Fruit fly (Drosophila melanogaster): Measurements from ENCODE around the gene CG44325.

CG44325 gene

DNA sequence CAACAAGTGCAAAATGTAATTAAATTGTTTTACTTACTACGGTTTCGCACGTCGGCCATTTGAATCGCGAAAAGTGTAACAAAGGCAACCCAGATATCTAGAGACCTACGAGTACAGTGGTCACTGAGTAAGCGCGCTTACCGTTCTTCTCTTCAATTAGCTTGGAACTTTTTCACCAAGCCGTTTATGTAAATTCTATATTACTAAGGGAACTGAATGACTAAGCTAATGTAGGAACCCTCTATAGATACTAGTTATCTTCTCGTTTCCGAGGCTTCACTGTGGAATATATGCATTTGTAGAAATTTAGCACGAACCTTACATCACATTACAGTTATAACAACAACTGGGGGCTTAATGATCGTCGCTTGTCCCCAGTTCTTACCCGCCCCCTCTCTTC is 31.3 kb downstream of the CG44325 start (continued):
- TF ChIP-seq schlank (tag; optimal IDR thresholded peaks at IDR 0.05) (no peak), MBD-R2 (GFP tag; IDR thresholded peaks at IDR 0.05) (no peak), CG2120 (GFP tag; optimal IDR thresholded peaks at IDR 0.05) (no peak), hkb (optimal IDR thresholded peaks at IDR 0.05) (no peak), hkb (GFP tag; IDR thresholded peaks at IDR 0.05) (peak; percentile 40; the same call in 1 of the 2 replicates), CG6689 (GFP tag; IDR thresholded peaks at IDR 0.05) (peak; percentile 36; the same call in 1 of the 2 replicates), Chrac-16 (GFP tag; optimal IDR thresholded peaks at IDR 0.05) (peak; percentile 15), H2.0 (GFP tag; IDR thresholded peaks at IDR 0.05) (peak; percentile 37; the same call in 1 of the 2 replicates), tgo (GFP tag; IDR thresholded peaks at IDR 0.05) (peak; percentile 42; the same call in 2 of the 3 replicates), CG4328 (GFP tag; optimal IDR thresholded peaks at IDR 0.05) (no peak), dpn (GFP tag; optimal IDR thresholded peaks at IDR 0.05) (peak in 1 of 2 experiments; percentile 21), CG13424 (tag; optimal IDR thresholded peaks at IDR 0.05) (no peak), Aef1 (GFP tag; IDR thresholded peaks at IDR 0.05) (peak; percentile 21; the same call in 1 of the 3 replicates), Gug (GFP tag; IDR thresholded peaks at IDR 0.05) (peak; percentile 57; the same call in 2 of the 4 replicates), gsb (GFP tag; IDR thresholded peaks at IDR 0.05) (no peak), Meics (GFP tag; optimal IDR thresholded peaks at IDR 0.05) (peak; percentile 17), Hr78 (GFP tag; optimal IDR thresholded peaks at IDR 0.05) (no peak), CG31388 (GFP tag; optimal IDR thresholded peaks at IDR 0.05) (no peak), Spps (tag; optimal IDR thresholded peaks at IDR 0.05) (no peak), sens (GFP tag) (no peak), CG9797 (GFP tag; optimal IDR thresholded peaks at IDR 0.05) (no peak), CG34422 (GFP tag; IDR thresholded peaks at IDR 0.05) (0 out of 3 replicates have a peak, but pooled peaks have one; percentile 26), ttk (GFP tag; IDR thresholded peaks at IDR 0.05) (peak; percentile 35), TFAM (GFP tag; optimal IDR thresholded peaks at IDR 0.05) (no peak), ci (GFP tag; IDR thresholded peaks at IDR 0.05) (peak; percentile 81), cg (GFP tag; optimal IDR thresholded peaks at IDR 0.05) (no peak), ind (GFP tag; optimal IDR thresholded peaks at IDR 0.05) (peak; percentile 25), cwo (GFP tag; optimal IDR thresholded peaks at IDR 0.05) (no peak), usp (GFP tag; optimal IDR thresholded peaks at IDR 0.05) (no peak), CG7987 (GFP tag; optimal IDR thresholded peaks at IDR 0.05) (no peak), Med (GFP tag) (peak; percentile 77), GATAe (GFP tag; conservative IDR thresholded peaks at IDR 0.05) (no peak), emc (GFP tag; optimal IDR thresholded peaks at IDR 0.05) (no peak), CG3726 (GFP tag; IDR thresholded peaks at IDR 0.05) (0 out of 3 replicates have a peak, but pooled peaks have one; percentile 10), CG4404 (GFP tag; IDR thresholded peaks at IDR 0.05) (peak; percentile 36), Myb (GFP tag; optimal IDR thresholded peaks at IDR 0.05) (no peak), Opbp (GFP tag; IDR thresholded peaks at IDR 0.05; ENCODE audit: partially characterized antibody) (no peak), Bteb2 (GFP tag; optimal IDR thresholded peaks at IDR 0.05) (no peak), CG14014 (GFP tag; IDR thresholded peaks at IDR 0.05) (no peak), wor (GFP tag; IDR thresholded peaks at IDR 0.05) (peak; percentile 27; the same call in 1 of the 2 replicates), CG8944 (GFP tag; optimal IDR thresholded peaks at IDR 0.05) (no peak), CG9437 (GFP tag; optimal IDR thresholded peaks at IDR 0.05) (no peak), ash1 (GFP tag; optimal IDR thresholded peaks at IDR 0.05) (no peak), CG12299 (tag; optimal IDR thresholded peaks at IDR 0.05) (no peak), CG16863 (GFP tag; optimal IDR thresholded peaks at IDR 0.05) (no peak), dmrt11E (tag; optimal IDR thresholded peaks at IDR 0.05) (peak; percentile 3), ham (GFP tag; IDR thresholded peaks at IDR 0.05) (no peak), chif (GFP tag; optimal IDR thresholded peaks at IDR 0.05) (peak in 1 of 2 experiments; percentile 3), rib (GFP tag; IDR thresholded peaks at IDR 0.05) (no peak), ap (GFP tag; IDR thresholded peaks at IDR 0.05) (peak; percentile 57; the same call in 1 of the 2 replicates), CG1024 (GFP tag; IDR thresholded peaks at IDR 0.05) (no peak), CG2678 (tag; optimal IDR thresholded peaks at IDR 0.05) (peak; percentile 17)

Data from whole organism, embryonic.